Worm (Caenorhabditis elegans) whole organism, L4/young adult: ENCODE measurements around the gene C01B10.7.

ENCODE experiments used
- dao-5 ChIP-seq: sonication (generic microtip); optimal IDR thresholded peaks from 2 replicates; lab custom pipeline; 2016; ENCODE audit warnings: missing genotype, missing genetic modification characterization, moderate library complexity, missing compliant biosample characterization
- him-1 ChIP-seq: sonication (generic microtip); optimal IDR thresholded peaks from 2 replicates; lab custom pipeline; 2016; ENCODE audit warnings: missing genotype, missing genetic modification reagents, missing genetic modification characterization, missing compliant biosample characterization

DNA sequence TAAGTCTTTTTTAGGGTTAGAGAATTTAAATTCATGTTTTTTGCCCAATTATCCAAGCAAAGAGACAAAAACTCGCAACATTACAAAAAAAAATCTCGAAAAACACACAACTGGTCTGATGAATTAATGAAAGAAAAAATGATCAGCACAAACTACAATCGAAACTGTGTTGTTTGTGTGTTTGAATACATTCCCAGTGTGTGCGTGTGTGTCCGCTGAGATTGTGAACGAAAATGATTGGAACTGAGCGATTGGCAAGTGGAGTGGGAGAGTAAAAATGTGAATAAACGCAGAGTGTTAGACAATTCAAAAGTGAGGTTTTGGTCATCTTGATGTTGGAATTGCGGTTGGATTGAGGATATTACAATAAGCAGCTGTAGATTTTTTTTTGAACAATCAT lies 31.8 kb upstream of the C01B10.7 start:
- TF ChIP-seq him-1 (tag; lab: Kevin White, UChicago) (no peak), dao-5 (tag; lab: Kevin White, UChicago) (no peak)
